Worm (Caenorhabditis elegans) whole organism, L1 larva: ENCODE data around the gene vang-1.

ENCODE experiments used
- alr-1 ChIP-seq: fragments of 200-800 bp; sonication (Bioruptor generic); optimal IDR thresholded peaks from 2 replicates; lab custom pipeline; 2018; ENCODE audit warnings: borderline replicate concordance, mild to moderate bottlenecking, missing genetic modification characterization, missing compliant biosample characterization
- blmp-1 ChIP-seq: fragments of 150-350 bp; optimal IDR thresholded peaks from 2 replicates; lab custom pipeline; 2014; ENCODE audit warnings: missing biosample characterization, missing genetic modification characterization
- ceh-63 ChIP-seq: fragments of 200-800 bp; sonication (Bioruptor generic); optimal IDR thresholded peaks from 2 replicates; lab custom pipeline; 2018; ENCODE audit warnings: mild to moderate bottlenecking, missing genetic modification characterization, missing compliant biosample characterization
- dpl-1 ChIP-seq, 3 experiments: fragments of 150-350 bp in 2 of 3; sonication (generic microtip) in 1 of 3; optimal IDR thresholded peaks; 2 replicates each; lab custom pipeline; 2014 to 2017; ENCODE audit warnings: missing biosample characterization in 3 of 3, missing genetic modification characterization in 3 of 3, missing genetic modification reagents in 3 of 3
- dsc-1 ChIP-seq: sonication (generic microtip); optimal IDR thresholded peaks from 2 replicates; lab custom pipeline; 2016; ENCODE audit warnings: mild to moderate bottlenecking, missing genetic modification characterization, missing compliant biosample characterization
- efl-1 ChIP-seq, 4 experiments: fragments of 150-350 bp; optimal IDR thresholded peaks in 3 of 4; peaks in 1 of 4; 1 replicate in 1 of 4; 2 replicates in 3 of 4; lab custom pipeline; 2014; ENCODE audit warnings: missing biosample characterization in 2 of 4, missing genetic modification characterization in 2 of 4, missing genetic modification reagents in 2 of 4
- efl-3 ChIP-seq: fragments of 200-800 bp; sonication (Bioruptor generic); optimal IDR thresholded peaks from 2 replicates; lab custom pipeline; 2018; ENCODE audit warnings: mild to moderate bottlenecking, missing genetic modification characterization, missing compliant biosample characterization
- egl-27 ChIP-seq, 2 experiments: fragments of 150-350 bp in 1 of 2; sonication (generic microtip); optimal IDR thresholded peaks; 3 replicates each; lab custom pipeline; 2017 to 2018; ENCODE audit warnings: missing biosample characterization in 2 of 2, missing genetic modification characterization in 2 of 2, missing genetic modification reagents in 2 of 2
- elt-2 ChIP-seq: sonication (generic microtip); optimal IDR thresholded peaks from 2 replicates; lab custom pipeline; 2016; ENCODE audit warnings: missing genetic modification characterization, mild to moderate bottlenecking, inconsistent platforms, missing compliant biosample characterization, missing genetic modification reagents
- fkh-4 ChIP-seq: sonication (generic microtip); optimal IDR thresholded peaks from 2 replicates; lab custom pipeline; 2016; ENCODE audit warnings: missing compliant biosample characterization, missing genetic modification characterization, borderline replicate concordance
- grh-1 ChIP-seq: fragments of 200-800 bp; sonication (Bioruptor generic); IDR thresholded peaks from 2 replicates; pipeline ENCODE4 v1.3.6; 2022; ENCODE audit warnings: missing genetic modification reagents, missing genetic modification characterization, missing compliant biosample characterization
- hlh-17 ChIP-seq: fragments of 200-800 bp; sonication (Bioruptor generic); optimal IDR thresholded peaks from 2 replicates; lab custom pipeline; 2018; ENCODE audit warnings: missing genetic modification characterization, mild to moderate bottlenecking, missing compliant biosample characterization, moderate library complexity, borderline replicate concordance
- hpl-2 ChIP-seq: fragments of 150-350 bp; optimal IDR thresholded peaks from 2 replicates; lab custom pipeline; 2014; ENCODE audit warnings: missing biosample characterization, missing genetic modification reagents, missing genetic modification characterization
- irx-1 ChIP-seq: sonication (generic microtip); optimal IDR thresholded peaks from 2 replicates; lab custom pipeline; 2016; ENCODE audit warnings: missing genetic modification characterization, missing compliant biosample characterization
- lin-14 ChIP-seq: fragments of 200-800 bp; sonication (Bioruptor generic); optimal IDR thresholded peaks from 2 replicates; lab custom pipeline; 2018; ENCODE audit warnings: mild to moderate bottlenecking, missing genetic modification characterization, moderate library complexity, missing compliant biosample characterization
- lin-35 ChIP-seq, 2 experiments: fragments of 150-350 bp; optimal IDR thresholded peaks; 2 replicates each; lab custom pipeline; 2014; ENCODE audit warnings: missing biosample characterization in 2 of 2, missing genetic modification characterization in 2 of 2, missing genetic modification reagents in 2 of 2
- mep-1 ChIP-seq: fragments of 150-350 bp; optimal IDR thresholded peaks from 2 replicates; lab custom pipeline; 2014; ENCODE audit warnings: missing biosample characterization, missing genetic modification characterization
- nhr-11 ChIP-seq: fragments of 150-350 bp; optimal IDR thresholded peaks from 2 replicates; lab custom pipeline; 2014; ENCODE audit warnings: missing biosample characterization, missing genetic modification characterization
- nhr-237 ChIP-seq: fragments of 150-350 bp; optimal IDR thresholded peaks from 2 replicates; lab custom pipeline; 2014; ENCODE audit warnings: missing biosample characterization, missing genetic modification characterization
- nhr-71 ChIP-seq: sonication (generic microtip); optimal IDR thresholded peaks from 2 replicates; lab custom pipeline; 2016; ENCODE audit warnings: mild to moderate bottlenecking, missing genetic modification characterization, moderate library complexity, missing compliant biosample characterization
- nhr-77 ChIP-seq: fragments of 150-350 bp; optimal IDR thresholded peaks from 2 replicates; lab custom pipeline; 2014; ENCODE audit warnings: missing biosample characterization, missing genetic modification characterization
- nhr-85 ChIP-seq: sonication (generic microtip); peaks from one replicate; lab custom pipeline; 2016; ENCODE audit warnings: missing genetic modification characterization, inconsistent platforms, missing compliant biosample characterization
- snu-23 ChIP-seq: sonication (generic microtip); optimal IDR thresholded peaks from 2 replicates; lab custom pipeline; 2016; ENCODE audit warnings: missing genetic modification characterization, missing compliant biosample characterization
- sptf-1 ChIP-seq: fragments of 150-350 bp; optimal IDR thresholded peaks from 2 replicates; lab custom pipeline; 2014; ENCODE audit warnings: missing biosample characterization, missing genetic modification characterization
- tlp-1 ChIP-seq: fragments of 150-350 bp; optimal IDR thresholded peaks from 2 replicates; lab custom pipeline; 2014; ENCODE audit warnings: missing biosample characterization, missing genetic modification characterization
- unc-98 ChIP-seq: fragments of 200-800 bp; sonication (Bioruptor generic); IDR thresholded peaks from 2 replicates; pipeline ENCODE4 v1.3.6; 2022; ENCODE audit warnings: missing genetic modification characterization, missing compliant biosample characterization
- xbp-1 ChIP-seq: sonication (generic microtip); optimal IDR thresholded peaks from 2 replicates; lab custom pipeline; 2016; ENCODE audit warnings: missing genetic modification characterization, missing compliant biosample characterization
- zip-4 ChIP-seq: fragments of 200-800 bp; sonication (Bioruptor generic); optimal IDR thresholded peaks from 2 replicates; lab custom pipeline; 2018; ENCODE audit warnings: mild to moderate bottlenecking, missing genetic modification characterization, moderate library complexity, missing compliant biosample characterization
- ztf-11 ChIP-seq, 2 experiments: sonication (generic microtip); optimal IDR thresholded peaks; 2 replicates each; lab custom pipeline; 2016 to 2017; ENCODE audit warnings: missing genetic modification characterization in 2 of 2, missing biosample characterization in 1 of 2, missing compliant biosample characterization in 1 of 2

Gene vang-1

DNA sequence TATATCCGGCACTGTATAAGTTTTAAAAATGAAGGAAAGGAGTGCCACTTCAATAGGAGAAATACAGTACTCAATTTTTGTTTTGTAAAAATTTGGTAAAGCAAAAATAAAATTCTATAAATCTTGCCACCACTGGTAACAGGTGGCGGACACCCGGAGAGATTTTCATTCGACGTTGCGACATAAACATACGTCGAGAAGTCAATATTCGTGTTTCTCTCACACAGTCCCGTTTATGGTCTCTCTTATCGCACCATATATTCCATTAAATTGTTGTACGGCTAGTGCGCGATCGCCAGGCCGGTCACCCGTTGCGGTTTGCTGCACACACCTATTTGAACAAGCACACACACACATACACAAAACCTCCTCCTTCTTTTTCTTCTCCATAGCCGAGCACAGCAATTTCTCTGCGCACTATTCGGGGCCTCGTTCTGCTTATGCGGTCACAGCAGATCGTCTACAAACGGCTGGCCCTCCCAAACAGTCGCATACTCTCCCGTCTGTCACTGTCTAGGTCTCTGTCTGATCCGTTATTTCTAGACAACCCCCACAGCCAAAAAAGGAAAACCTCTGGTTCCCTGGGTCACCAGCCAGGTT, 15.3 kb downstream of the vang-1 start:
- TF ChIP-seq dsc-1 (tag; lab: Kevin White, UChicago) (no peak), elt-2 (tag; lab: Kevin White, UChicago) (no peak), hlh-17 (GFP tag; lab: Kevin White, UChicago) (no peak), nhr-77 (no peak), fkh-4 (tag; lab: Kevin White, UChicago) (no peak), lin-35 (GFP tag; optimal IDR thresholded peaks at IDR 0.05; lab: Kevin White, UChicago) (no peak), nhr-11 (tag; lab: Kevin White, UChicago) (no peak), grh-1 (GFP tag; lab: Robert Waterston, UW) (no peak), mep-1 (tag; lab: Kevin White, UChicago) (no peak), irx-1 (tag; lab: Kevin White, UChicago) (no peak), alr-1 (tag; lab: Kevin White, UChicago) (no peak), hpl-2 (no peak), xbp-1 (tag; lab: Kevin White, UChicago) (no peak), ceh-63 (no peak), nhr-85 (tag; lab: Kevin White, UChicago) (peak; percentile 62), dpl-1 (GFP tag; optimal IDR thresholded peaks at IDR 0.05; lab: Kevin White, UChicago) (no peak), efl-3 (no peak), ztf-11 (tag; optimal IDR thresholded peaks at IDR 0.05; lab: Kevin White, UChicago) (peak in 1 of 2 experiments; percentile 40), lin-14 (GFP tag; lab: Kevin White, UChicago) (peak; percentile 13), egl-27 (tag; optimal IDR thresholded peaks at IDR 0.05; lab: Kevin White, UChicago) (no peak), zip-4 (no peak), sptf-1 (no peak)
- TF ChIP-seq, all 84 proteins: peak for 3

DNA sequence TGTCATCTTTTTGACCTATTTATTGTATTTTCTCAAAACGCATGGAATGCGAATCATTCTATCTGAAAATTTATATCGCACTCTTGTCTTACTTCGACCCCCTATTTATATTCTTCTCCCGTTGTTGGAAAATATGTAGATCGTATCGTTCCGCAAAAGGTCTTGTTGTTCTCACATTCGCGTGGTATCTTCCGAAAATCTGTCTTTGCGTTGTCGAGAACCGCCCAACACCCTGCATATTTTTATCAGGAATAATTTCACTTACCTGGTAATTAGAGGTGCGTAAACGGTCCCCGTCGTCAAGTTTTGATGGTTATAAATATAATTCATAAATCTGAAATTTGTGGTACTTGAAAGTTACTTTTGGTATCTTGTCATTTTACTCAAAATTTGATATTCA, 17.2 kb downstream of the vang-1 start:
- no peak for TF ChIP-seq efl-1 (optimal IDR thresholded peaks at IDR 0.05; lab: Kevin White, UChicago)
- peak in 1 of 2 experiments; percentile 30 for TF ChIP-seq efl-1 (GFP tag; optimal IDR thresholded peaks at IDR 0.05 in 1 of 2; lab: Kevin White, UChicago)
- peak; percentile 5 for TF ChIP-seq lin-14 (GFP tag; lab: Kevin White, UChicago)
- no peak for TF ChIP-seq egl-27 (tag; optimal IDR thresholded peaks at IDR 0.05; lab: Kevin White, UChicago)
- peak; percentile 53 for TF ChIP-seq blmp-1
- TF ChIP-seq, all 84 proteins: peak for 3

DNA sequence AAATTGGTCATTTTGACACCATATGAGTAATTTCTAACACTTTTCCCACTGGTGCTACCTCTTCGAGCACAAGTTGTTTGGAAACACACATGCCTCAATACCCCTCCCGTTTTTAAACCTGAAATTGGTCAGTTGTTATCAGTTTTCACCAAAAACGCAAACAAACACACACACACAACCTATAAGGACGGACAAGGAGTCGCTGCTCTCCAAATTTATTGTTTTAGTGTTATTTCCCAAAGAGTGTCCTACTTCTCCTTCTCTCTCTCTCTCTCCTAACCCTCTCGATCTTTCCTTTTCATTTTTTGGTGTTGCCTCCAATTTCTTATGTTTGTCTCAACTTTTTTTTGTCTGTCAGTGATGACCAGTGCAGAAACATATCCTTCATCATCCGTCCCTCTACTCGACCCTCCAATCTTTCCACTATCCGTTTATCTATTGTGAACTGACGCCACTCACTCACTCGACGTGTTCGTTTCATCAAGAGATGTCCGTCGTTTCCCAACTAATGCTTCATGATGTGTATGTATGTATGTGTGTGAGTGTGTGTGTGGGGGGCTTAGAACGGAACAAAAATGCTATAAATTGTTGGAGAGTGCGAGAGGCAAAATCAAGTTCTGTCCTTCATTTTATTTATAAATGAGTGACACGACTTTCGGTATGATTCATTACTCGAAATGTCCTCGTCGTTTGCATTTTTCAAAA, 18.2 kb downstream of the vang-1 start:
- TF ChIP-seq nhr-237 (tag; lab: Kevin White, UChicago), result no peak
- no peak for TF ChIP-seq efl-1 (optimal IDR thresholded peaks at IDR 0.05; lab: Kevin White, UChicago)
- TF ChIP-seq efl-1 (GFP tag; optimal IDR thresholded peaks at IDR 0.05 in 1 of 2; lab: Kevin White, UChicago), result peak in 1 of 2 experiments; percentile 23
- TF ChIP-seq snu-23 (GFP tag; lab: Kevin White, UChicago), result peak; percentile 13
- peak; percentile 65 for TF ChIP-seq lin-14 (GFP tag; lab: Kevin White, UChicago)
- peak; percentile 44 for TF ChIP-seq elt-2 (tag; lab: Kevin White, UChicago)
- TF ChIP-seq unc-98 (GFP tag; lab: Robert Waterston, UW), result no peak
- TF ChIP-seq nhr-71, result no peak
- TF ChIP-seq blmp-1, result peak; percentile 46
- TF ChIP-seq mep-1 (tag; lab: Kevin White, UChicago), result peak; percentile 50

DNA sequence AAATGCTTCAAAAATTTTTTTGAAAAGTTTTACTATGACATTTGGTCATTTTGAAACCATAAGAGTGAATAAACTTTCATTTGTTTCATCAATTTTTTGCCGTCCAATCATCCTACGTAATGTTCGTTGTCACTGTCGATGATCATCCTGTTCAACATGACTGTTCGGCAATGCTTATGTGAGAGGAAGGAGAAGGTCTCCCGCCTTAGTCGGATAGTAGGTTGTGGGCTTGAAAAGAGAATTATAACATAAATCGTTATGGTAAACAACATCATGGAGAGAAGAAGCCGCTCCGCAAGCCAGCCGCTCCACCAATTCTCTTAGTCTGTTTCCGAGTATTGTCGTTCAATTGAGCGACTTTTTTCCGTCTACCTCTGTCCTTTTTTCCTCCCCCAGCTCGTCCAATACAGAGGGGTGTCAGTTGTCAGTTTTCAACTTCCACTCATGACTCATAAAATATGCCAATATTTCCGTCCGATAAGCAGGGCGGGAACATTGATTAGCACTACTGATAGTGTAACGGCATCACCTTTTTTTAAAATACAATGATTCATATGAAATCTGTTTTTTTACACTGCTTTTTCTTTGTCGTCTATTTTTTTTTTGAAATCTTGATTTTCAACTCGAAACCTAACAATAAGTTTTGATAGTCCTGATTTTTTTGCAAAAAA, 20.5 kb downstream of the vang-1 start:
- TF ChIP-seq tlp-1 (no peak), unc-98 (GFP tag; lab: Robert Waterston, UW) (no peak), elt-2 (tag; lab: Kevin White, UChicago) (peak; percentile 29), xbp-1 (tag; lab: Kevin White, UChicago) (no peak), blmp-1 (peak; percentile 18)
- TF ChIP-seq, all 84 proteins: peak for 2
